Fruit fly (Drosophila melanogaster) whole organism, embryonic: ENCODE data around the gene CG31952.

Experiments used
- Adf1 ChIP-seq: fragments of 200-800 bp; sonication (Bioruptor generic); IDR thresholded peaks from 2 replicates; pipeline ENCODE4 v1.3.6; 2022; ENCODE audit warnings: missing biosample characterization, missing genetic modification characterization
- Atf6 ChIP-seq: fragments of 200-800 bp; sonication (Bioruptor generic); IDR thresholded peaks from 2 replicates; pipeline ENCODE4 v1.3.6; 2022; ENCODE audit warnings: missing biosample characterization, missing genetic modification characterization
- Blimp-1 ChIP-seq: fragments of 200-800 bp; sonication (Bioruptor generic); optimal IDR thresholded peaks from 3 replicates; lab custom pipeline; 2018; ENCODE audit warnings: missing biosample characterization, missing genetic modification characterization, mild to moderate bottlenecking, moderate library complexity, missing genetic modification reagents
- CG10321 ChIP-seq: fragments of 200-800 bp; sonication (Bioruptor generic); IDR thresholded peaks from 2 replicates; pipeline ENCODE4 v1.3.6; 2022; ENCODE audit warnings: missing biosample characterization, missing genetic modification characterization
- CG10979 ChIP-seq: fragments of 200-800 bp; sonication (Bioruptor generic); optimal IDR thresholded peaks from 2 replicates; lab custom pipeline; 2018; ENCODE audit warnings: missing biosample characterization, mild to moderate bottlenecking, missing genetic modification characterization, moderate library complexity
- CG12155 ChIP-seq: fragments of 200-800 bp; sonication (Bioruptor generic); optimal IDR thresholded peaks from 3 replicates; lab custom pipeline; 2016; ENCODE audit warnings: missing biosample characterization, missing genetic modification characterization
- CG13624 ChIP-seq: fragments of 200-800 bp; sonication (Bioruptor generic); optimal IDR thresholded peaks from 2 replicates; lab custom pipeline; 2016; ENCODE audit warnings: missing biosample characterization, missing genetic modification characterization
- CG15011 ChIP-seq: fragments of 200-800 bp; sonication (Bioruptor generic); optimal IDR thresholded peaks from 3 replicates; lab custom pipeline; 2018; ENCODE audit warnings: missing biosample characterization, mild to moderate bottlenecking, missing genetic modification characterization
- CG1602 ChIP-seq: fragments of 200-800 bp; sonication (Bioruptor generic); optimal IDR thresholded peaks from 3 replicates; lab custom pipeline; 2016; ENCODE audit warnings: missing biosample characterization, missing genetic modification characterization
- CG17568 ChIP-seq: fragments of 200-800 bp; sonication (Bioruptor generic); optimal IDR thresholded peaks from 2 replicates; lab custom pipeline; 2018; ENCODE audit warnings: missing biosample characterization, mild to moderate bottlenecking, missing genetic modification characterization, moderate library complexity
- CG2678 ChIP-seq: fragments of 200-800 bp; sonication (Bioruptor generic); optimal IDR thresholded peaks from 3 replicates; lab custom pipeline; 2019; ENCODE audit warnings: missing biosample characterization, mild to moderate bottlenecking, missing genetic modification characterization, moderate library complexity
- CG30020 ChIP-seq: fragments of 200-800 bp; optimal IDR thresholded peaks from 2 replicates; lab custom pipeline; 2019; ENCODE audit warnings: missing biosample characterization, mild to moderate bottlenecking, missing genetic modification characterization, moderate library complexity
- CG30431 ChIP-seq: fragments of 200-800 bp; sonication (Bioruptor generic); optimal IDR thresholded peaks from 2 replicates; lab custom pipeline; 2017; ENCODE audit warnings: missing biosample characterization, missing genetic modification characterization
- CG31365 ChIP-seq: fragments of 200-800 bp; sonication (Bioruptor generic); optimal IDR thresholded peaks from 2 replicates; lab custom pipeline; 2018; ENCODE audit warnings: missing biosample characterization, mild to moderate bottlenecking, missing genetic modification characterization
- CG34224 ChIP-seq: fragments of 200-800 bp; sonication (Bioruptor generic); IDR thresholded peaks from 3 replicates; pipeline ENCODE4 v1.3.6; 2022; ENCODE audit warnings: missing biosample characterization, missing genetic modification characterization; ENCODE audit not compliant: partially characterized antibody
- CG34376 ChIP-seq: fragments of 200-800 bp; sonication (Bioruptor generic); optimal IDR thresholded peaks from 2 replicates; lab custom pipeline; 2018; ENCODE audit warnings: missing biosample characterization, mild to moderate bottlenecking, missing genetic modification characterization
- CG5180 ChIP-seq: fragments of 200-800 bp; sonication (Bioruptor generic); optimal IDR thresholded peaks from 3 replicates; lab custom pipeline; 2017; ENCODE audit warnings: missing biosample characterization, missing genetic modification characterization, mild to moderate bottlenecking, moderate library complexity, missing genetic modification reagents
- CG7271 ChIP-seq: fragments of 200-800 bp; sonication (Bioruptor generic); optimal IDR thresholded peaks from 2 replicates; lab custom pipeline; 2018; ENCODE audit warnings: missing biosample characterization, mild to moderate bottlenecking, missing genetic modification characterization, moderate library complexity
- CG7987 ChIP-seq: fragments of 200-800 bp; sonication (Bioruptor generic); optimal IDR thresholded peaks from 2 replicates; lab custom pipeline; 2018; ENCODE audit warnings: missing biosample characterization, mild to moderate bottlenecking, missing genetic modification characterization, moderate library complexity
- CG8089 ChIP-seq: fragments of 200-800 bp; sonication (Bioruptor generic); optimal IDR thresholded peaks from 3 replicates; lab custom pipeline; 2016; ENCODE audit warnings: missing biosample characterization, missing genetic modification characterization
- H15 ChIP-seq: fragments of 200-800 bp; sonication (Bioruptor generic); IDR thresholded peaks from 3 replicates; pipeline ENCODE4 v1.3.6; 2022; ENCODE audit warnings: missing biosample characterization, missing genetic modification characterization
- HHEX ChIP-seq: fragments of 200-800 bp; sonication (Bioruptor generic); optimal IDR thresholded peaks from 3 replicates; lab custom pipeline; 2017; ENCODE audit warnings: missing biosample characterization, mild to moderate bottlenecking, missing genetic modification characterization, missing genetic modification reagents
- HLH3B ChIP-seq: fragments of 200-800 bp; sonication (Bioruptor generic); IDR thresholded peaks from 2 replicates; pipeline ENCODE4 v1.3.6; 2022; ENCODE audit warnings: missing biosample characterization, missing genetic modification characterization
- HLHmδ ChIP-seq: fragments of 200-800 bp; sonication (Bioruptor generic); optimal IDR thresholded peaks from 2 replicates; lab custom pipeline; 2018; ENCODE audit warnings: missing biosample characterization, mild to moderate bottlenecking, missing genetic modification characterization, moderate library complexity
- Hr78 ChIP-seq, 2 experiments: fragments of 200-800 bp in 1 of 2; fragments of >200 bp in 1 of 2; sonication (Bioruptor generic) in 1 of 2; optimal IDR thresholded peaks; 2 replicates each; lab custom pipeline; 2017 to 2019; ENCODE audit warnings: missing biosample characterization in 2 of 2, missing genetic modification characterization in 2 of 2, mild to moderate bottlenecking in 1 of 2, moderate library complexity in 1 of 2
- Lpt ChIP-seq: fragments of >200 bp; optimal IDR thresholded peaks from 2 replicates; lab custom pipeline; 2018; ENCODE audit warnings: missing biosample characterization, missing genetic modification characterization
- Meics ChIP-seq: fragments of 200-800 bp; sonication (Bioruptor generic); optimal IDR thresholded peaks from 2 replicates; lab custom pipeline; 2017; ENCODE audit warnings: missing biosample characterization, mild to moderate bottlenecking, missing genetic modification characterization
- Optix ChIP-seq: fragments of 200-800 bp; sonication (Bioruptor generic); IDR thresholded peaks from 3 replicates; pipeline ENCODE4 v1.3.6; 2022; ENCODE audit warnings: missing biosample characterization, missing genetic modification characterization
- PHDP ChIP-seq: fragments of 200-800 bp; sonication (Bioruptor generic); optimal IDR thresholded peaks from 3 replicates; lab custom pipeline; 2018; ENCODE audit warnings: missing biosample characterization, mild to moderate bottlenecking, missing genetic modification characterization, moderate library complexity
- Sox100B ChIP-seq: fragments of 200-800 bp; sonication (Bioruptor generic); optimal IDR thresholded peaks from 3 replicates; lab custom pipeline; 2018; ENCODE audit warnings: missing biosample characterization, mild to moderate bottlenecking, missing genetic modification characterization
- Vsx1 ChIP-seq: fragments of 200-800 bp; sonication (Bioruptor generic); optimal IDR thresholded peaks from 2 replicates; lab custom pipeline; 2017; ENCODE audit warnings: missing biosample characterization, mild to moderate bottlenecking, missing genetic modification characterization, missing genetic modification reagents
- abd-A ChIP-seq: fragments of 200-800 bp; sonication (Bioruptor generic); optimal IDR thresholded peaks from 3 replicates; lab custom pipeline; 2019; ENCODE audit warnings: missing biosample characterization, mild to moderate bottlenecking, missing genetic modification characterization, moderate library complexity
- ap ChIP-seq: fragments of 200-800 bp; sonication (Bioruptor generic); IDR thresholded peaks from 2 replicates; pipeline ENCODE4 v1.3.6; 2022; ENCODE audit warnings: missing biosample characterization, missing genetic modification characterization
- bab2 ChIP-seq: fragments of 200-800 bp; sonication (Bioruptor generic); optimal IDR thresholded peaks from 2 replicates; lab custom pipeline; 2016; ENCODE audit warnings: missing biosample characterization, missing genetic modification characterization
- br ChIP-seq: fragments of >200 bp; optimal IDR thresholded peaks from 2 replicates; lab custom pipeline; 2017
- cas ChIP-seq: fragments of 200-800 bp; sonication (Bioruptor generic); IDR thresholded peaks from 2 replicates; pipeline ENCODE4 v1.3.6; 2022; ENCODE audit warnings: missing biosample characterization, missing genetic modification characterization
- dan ChIP-seq: fragments of 200-800 bp; sonication (Bioruptor generic); IDR thresholded peaks from 2 replicates; pipeline ENCODE4 v1.3.6; 2022; ENCODE audit warnings: missing biosample characterization, missing genetic modification characterization
- danr ChIP-seq: fragments of 200-800 bp; sonication (Bioruptor generic); IDR thresholded peaks from 2 replicates; pipeline ENCODE4 v1.3.6; 2022; ENCODE audit warnings: missing biosample characterization, missing genetic modification characterization
- dimm ChIP-seq: fragments of 200-800 bp; sonication (Bioruptor generic); IDR thresholded peaks from 2 replicates; pipeline ENCODE4 v1.3.6; 2022; ENCODE audit warnings: missing biosample characterization, missing genetic modification characterization
- dpn ChIP-seq, 2 experiments: fragments of 200-800 bp; sonication (Bioruptor generic); optimal IDR thresholded peaks; 3 replicates each; lab custom pipeline; 2016; ENCODE audit warnings: missing biosample characterization in 2 of 2, missing genetic modification characterization in 2 of 2
- ewg ChIP-seq: fragments of 200-800 bp; sonication (Bioruptor generic); optimal IDR thresholded peaks from 3 replicates; lab custom pipeline; 2017; ENCODE audit warnings: mild to moderate bottlenecking, missing biosample characterization, missing genetic modification reagents, missing genetic modification characterization
- exex ChIP-seq: fragments of 200-800 bp; sonication (Bioruptor generic); optimal IDR thresholded peaks from 4 replicates; lab custom pipeline; 2018; ENCODE audit warnings: missing biosample characterization, mild to moderate bottlenecking, missing genetic modification characterization, moderate library complexity
- eyg ChIP-seq: fragments of 200-800 bp; sonication (Bioruptor generic); optimal IDR thresholded peaks from 3 replicates; lab custom pipeline; 2016; ENCODE audit warnings: missing biosample characterization, missing genetic modification characterization
- hth ChIP-seq: fragments of >200 bp; optimal IDR thresholded peaks from 2 replicates; lab custom pipeline; 2017; ENCODE audit warnings: inconsistent platforms
- kah ChIP-seq: fragments of 200-800 bp; sonication (Bioruptor generic); optimal IDR thresholded peaks from 2 replicates; lab custom pipeline; 2018; ENCODE audit warnings: missing biosample characterization, mild to moderate bottlenecking, missing genetic modification characterization
- mam ChIP-seq: fragments of 200-800 bp; sonication (Bioruptor generic); optimal IDR thresholded peaks from 3 replicates; lab custom pipeline; 2016; ENCODE audit warnings: missing biosample characterization, missing genetic modification characterization
- peb ChIP-seq: fragments of 200-800 bp; sonication (Bioruptor generic); IDR thresholded peaks from 2 replicates; pipeline ENCODE4 v1.3.6; 2022; ENCODE audit warnings: missing biosample characterization, missing genetic modification characterization
- pita ChIP-seq: fragments of 200-800 bp; sonication (Bioruptor generic); optimal IDR thresholded peaks from 2 replicates; lab custom pipeline; 2017; ENCODE audit warnings: missing biosample characterization, mild to moderate bottlenecking, missing genetic modification characterization
- psq ChIP-seq: fragments of 200-800 bp; sonication (Bioruptor generic); optimal IDR thresholded peaks from 2 replicates; lab custom pipeline; 2017; ENCODE audit warnings: missing biosample characterization, missing genetic modification characterization
- sug ChIP-seq: fragments of 200-800 bp; optimal IDR thresholded peaks from 2 replicates; lab custom pipeline; 2019; ENCODE audit warnings: missing biosample characterization, mild to moderate bottlenecking, missing genetic modification characterization, moderate library complexity
- trem ChIP-seq: fragments of 200-800 bp; optimal IDR thresholded peaks from 3 replicates; lab custom pipeline; 2019; ENCODE audit warnings: missing biosample characterization, mild to moderate bottlenecking, missing genetic modification characterization, moderate library complexity
- tx ChIP-seq: fragments of 200-800 bp; sonication (Bioruptor generic); optimal IDR thresholded peaks from 2 replicates; lab custom pipeline; 2016; ENCODE audit warnings: missing biosample characterization, missing genetic modification characterization

The CG31952 gene

dm6 chr2L:3437068-3437467 lies 20.6 kb downstream of the CG31952 start (continued):
- TF ChIP-seq Lpt (GFP tag; lab: Kevin White, UChicago) (no peak), dimm (GFP tag; lab: Robert Waterston, UW) (no peak), abd-A (no peak), HHEX (GFP tag; lab: Kevin White, UChicago) (peak; percentile 40), dan (no peak), Adf1 (GFP tag; lab: Robert Waterston, UW) (no peak), eyg (GFP tag; lab: Kevin White, UChicago) (no peak), exex (tag; lab: Kevin White, UChicago) (no peak), pita (GFP tag; lab: Kevin White, UChicago) (no peak), cas (GFP tag; lab: Robert Waterston, UW) (no peak), HLHmδ (GFP tag; lab: Kevin White, UChicago) (no peak), CG15011 (GFP tag; lab: Kevin White, UChicago) (no peak), peb (GFP tag; lab: Robert Waterston, UW) (no peak), PHDP (tag; lab: Kevin White, UChicago) (peak; percentile 70), kah (peak; percentile 65), hth (lab: Kevin White, UChicago) (no peak), Vsx1 (GFP tag; lab: Kevin White, UChicago) (no peak), HLH3B (GFP tag; lab: Robert Waterston, UW) (peak; percentile 73), ewg (GFP tag; lab: Kevin White, UChicago) (peak; percentile 18), CG10321 (GFP tag; lab: Robert Waterston, UW) (peak; percentile 49; the same call in 1 of the 2 replicates), CG17568 (no peak), CG5180 (GFP tag; lab: Kevin White, UChicago) (peak; percentile 57), CG12155 (GFP tag; lab: Kevin White, UChicago) (no peak), Atf6 (no peak), CG34376 (GFP tag; lab: Kevin White, UChicago) (no peak), CG13624 (GFP tag; lab: Kevin White, UChicago) (no peak), CG10979 (tag; lab: Kevin White, UChicago) (peak; percentile 73), danr (GFP tag; lab: Robert Waterston, UW) (no peak), tx (GFP tag; lab: Kevin White, UChicago) (no peak), bab2 (GFP tag; lab: Kevin White, UChicago) (no peak), CG30020 (no peak), CG31365 (tag; lab: Kevin White, UChicago) (peak; percentile 34), psq (GFP tag; lab: Kevin White, UChicago) (no peak), Optix (GFP tag; lab: Robert Waterston, UW) (peak; percentile 40; the same call in 1 of the 3 replicates), Sox100B (GFP tag; lab: Kevin White, UChicago) (peak; percentile 67), CG30431 (GFP tag; lab: Kevin White, UChicago) (no peak), br (lab: Kevin White, UChicago) (no peak), CG7987 (GFP tag; lab: Kevin White, UChicago) (no peak), CG7271 (tag; lab: Kevin White, UChicago) (peak; percentile 17), CG34224 (GFP tag; lab: Robert Waterston, UW) (no peak), CG8089 (GFP tag; lab: Kevin White, UChicago) (peak; percentile 4), Meics (GFP tag; lab: Kevin White, UChicago) (peak; percentile 42), dpn (GFP tag; optimal IDR thresholded peaks at IDR 0.05; lab: Kevin White, UChicago) (peak; percentile 6 to 13), mam (GFP tag; lab: Kevin White, UChicago) (no peak), trem (tag; lab: Kevin White, UChicago) (peak; percentile 36), Blimp-1 (GFP tag; lab: Kevin White, UChicago) (peak; percentile 69), CG2678 (tag; lab: Kevin White, UChicago) (peak; percentile 73), H15 (peak; percentile 56; the same call in 1 of the 3 replicates), CG1602 (no peak), Hr78 (GFP tag; optimal IDR thresholded peaks at IDR 0.05; lab: Kevin White, UChicago) (peak in 1 of 2 experiments; percentile 12), ap (GFP tag; lab: Robert Waterston, UW) (peak; percentile 47), sug (tag; lab: Kevin White, UChicago) (no peak)
